Fruit fly (Drosophila melanogaster) whole organism, embryonic: ENCODE measurements around the gene CG7058.

Source experiments
- CG10462 ChIP-seq: fragments of 200-800 bp; sonication (Bioruptor generic); optimal IDR thresholded peaks from 2 replicates; lab custom pipeline; 2016; ENCODE audit warnings: missing biosample characterization, missing genetic modification characterization
- CG12219 ChIP-seq: fragments of 200-800 bp; sonication (Bioruptor generic); optimal IDR thresholded peaks from 3 replicates; lab custom pipeline; 2018; ENCODE audit warnings: missing biosample characterization, mild to moderate bottlenecking, missing genetic modification characterization
- CG12659 ChIP-seq: fragments of 200-800 bp; sonication (Bioruptor generic); optimal IDR thresholded peaks from 3 replicates; lab custom pipeline; 2017; ENCODE audit warnings: mild to moderate bottlenecking, missing biosample characterization, missing genetic modification reagents, missing genetic modification characterization
- CG14050 ChIP-seq: fragments of 200-800 bp; sonication (Bioruptor generic); IDR thresholded peaks from 3 replicates; pipeline ENCODE4 v1.3.6; 2022; ENCODE audit warnings: missing biosample characterization, missing genetic modification characterization
- CG14710 ChIP-seq: fragments of 200-800 bp; sonication (Bioruptor generic); optimal IDR thresholded peaks from 3 replicates; lab custom pipeline; 2019; ENCODE audit warnings: missing biosample characterization, mild to moderate bottlenecking, missing genetic modification characterization, moderate library complexity
- CG15514 ChIP-seq: fragments of 200-800 bp; sonication (Bioruptor generic); optimal IDR thresholded peaks from 3 replicates; lab custom pipeline; 2017; ENCODE audit warnings: missing biosample characterization, missing genetic modification characterization, mild to moderate bottlenecking, moderate library complexity, missing genetic modification reagents
- CG16813 ChIP-seq: fragments of 200-800 bp; sonication (Bioruptor generic); IDR thresholded peaks from 3 replicates; pipeline ENCODE4 v1.3.6; 2022; ENCODE audit warnings: missing biosample characterization, missing genetic modification characterization; ENCODE audit not compliant: partially characterized antibody
- CG2678 ChIP-seq: fragments of 200-800 bp; sonication (Bioruptor generic); optimal IDR thresholded peaks from 3 replicates; lab custom pipeline; 2019; ENCODE audit warnings: missing biosample characterization, mild to moderate bottlenecking, missing genetic modification characterization, moderate library complexity
- CG31388 ChIP-seq: fragments of 200-800 bp; sonication (Bioruptor generic); optimal IDR thresholded peaks from 2 replicates; lab custom pipeline; 2016; ENCODE audit warnings: missing biosample characterization, missing genetic modification characterization
- CG34376 ChIP-seq: fragments of 200-800 bp; sonication (Bioruptor generic); optimal IDR thresholded peaks from 2 replicates; lab custom pipeline; 2018; ENCODE audit warnings: missing biosample characterization, mild to moderate bottlenecking, missing genetic modification characterization
- CG34422 ChIP-seq: fragments of 200-800 bp; sonication (Bioruptor generic); IDR thresholded peaks from 3 replicates; pipeline ENCODE4 v1.3.6; 2022; ENCODE audit warnings: missing biosample characterization, missing genetic modification characterization
- CG3995 ChIP-seq: fragments of 200-800 bp; sonication (Bioruptor generic); optimal IDR thresholded peaks from 3 replicates; lab custom pipeline; 2016; ENCODE audit warnings: missing biosample characterization, missing genetic modification characterization
- CG7786 ChIP-seq: fragments of 200-800 bp; sonication (Bioruptor generic); optimal IDR thresholded peaks from 2 replicates; lab custom pipeline; 2016; ENCODE audit warnings: missing biosample characterization, missing genetic modification characterization
- CG8281 ChIP-seq: fragments of 200-800 bp; sonication (Bioruptor generic); optimal IDR thresholded peaks from 2 replicates; lab custom pipeline; 2018; ENCODE audit warnings: missing biosample characterization, mild to moderate bottlenecking, missing genetic modification characterization, moderate library complexity
- CG8290 ChIP-seq, 3 experiments: fragments of 200-800 bp; sonication (Bioruptor generic); optimal IDR thresholded peaks; 2 replicates each; lab custom pipeline; 2016 to 2019; ENCODE audit warnings: missing biosample characterization in 3 of 3, missing genetic modification characterization in 3 of 3, mild to moderate bottlenecking in 2 of 3, moderate library complexity in 1 of 3
- CG8478 ChIP-seq: fragments of >200 bp; optimal IDR thresholded peaks from 2 replicates; lab custom pipeline; 2018
- CG8924 ChIP-seq: fragments of 200-800 bp; optimal IDR thresholded peaks from 3 replicates; lab custom pipeline; 2019; ENCODE audit warnings: missing biosample characterization, mild to moderate bottlenecking, missing genetic modification characterization, moderate library complexity
- CG9797 ChIP-seq: fragments of 200-800 bp; sonication (Bioruptor generic); optimal IDR thresholded peaks from 3 replicates; lab custom pipeline; 2018; ENCODE audit warnings: missing biosample characterization, mild to moderate bottlenecking, missing genetic modification characterization
- CTCF ChIP-seq: fragments of 200-800 bp; sonication (Bioruptor generic); optimal IDR thresholded peaks from 2 replicates; lab custom pipeline; 2017; ENCODE audit warnings: missing biosample characterization, mild to moderate bottlenecking, missing genetic modification characterization, moderate library complexity
- D19B ChIP-seq: fragments of 200-800 bp; sonication (Bioruptor generic); optimal IDR thresholded peaks from 2 replicates; lab custom pipeline; 2017; ENCODE audit warnings: missing biosample characterization, mild to moderate bottlenecking, missing genetic modification characterization
- Dfd ChIP-seq, 2 experiments: fragments of >200 bp; optimal IDR thresholded peaks; 2 replicates each; lab custom pipeline; 2017; ENCODE audit warnings: missing biosample characterization in 2 of 2, missing genetic modification characterization in 2 of 2
- Fer1 ChIP-seq: fragments of 200-800 bp; sonication (Bioruptor generic); optimal IDR thresholded peaks from 2 replicates; lab custom pipeline; 2017; ENCODE audit warnings: missing biosample characterization, mild to moderate bottlenecking, missing genetic modification characterization
- Lhr ChIP-seq: fragments of 200-800 bp; sonication (Bioruptor generic); optimal IDR thresholded peaks from 3 replicates; lab custom pipeline; 2017; ENCODE audit warnings: mild to moderate bottlenecking, missing biosample characterization, missing genetic modification reagents, missing genetic modification characterization
- Meics ChIP-seq: fragments of 200-800 bp; sonication (Bioruptor generic); optimal IDR thresholded peaks from 2 replicates; lab custom pipeline; 2017; ENCODE audit warnings: missing biosample characterization, mild to moderate bottlenecking, missing genetic modification characterization
- Nf-YA ChIP-seq: fragments of 200-800 bp; sonication (Bioruptor generic); IDR thresholded peaks from 2 replicates; pipeline ENCODE4 v1.3.6; 2022; ENCODE audit warnings: missing biosample characterization, missing genetic modification characterization
- Opbp ChIP-seq: fragments of 200-800 bp; sonication (Bioruptor generic); IDR thresholded peaks from 3 replicates; pipeline ENCODE4 v1.3.6; 2022; ENCODE audit warnings: missing biosample characterization, missing genetic modification characterization; ENCODE audit not compliant: partially characterized antibody
- Pdp1 ChIP-seq, 2 experiments: fragments of 200-800 bp; sonication (Bioruptor generic); optimal IDR thresholded peaks; 3 replicates each; lab custom pipeline; 2016; ENCODE audit warnings: missing biosample characterization in 2 of 2, missing genetic modification characterization in 2 of 2, mild to moderate bottlenecking in 1 of 2, moderate library complexity in 1 of 2
- Rfx ChIP-seq: fragments of 200-800 bp; sonication (Bioruptor generic); IDR thresholded peaks from 2 replicates; pipeline ENCODE4 v1.3.6; 2022; ENCODE audit warnings: missing biosample characterization, missing genetic modification characterization
- Scr ChIP-seq: fragments of 200-800 bp; sonication (Bioruptor generic); IDR thresholded peaks from 2 replicates; pipeline ENCODE4 v1.3.6; 2022; ENCODE audit warnings: missing biosample characterization, missing genetic modification characterization; ENCODE audit not compliant: partially characterized antibody
- TFAM ChIP-seq: fragments of 200-800 bp; sonication (Bioruptor generic); optimal IDR thresholded peaks from 2 replicates; lab custom pipeline; 2017; ENCODE audit warnings: missing biosample characterization, missing genetic modification characterization, inconsistent platforms
- Xbp1 ChIP-seq: fragments of 200-800 bp; sonication (Bioruptor generic); optimal IDR thresholded peaks from 3 replicates; lab custom pipeline; 2016; ENCODE audit warnings: missing biosample characterization, mild to moderate bottlenecking, missing genetic modification characterization
- Xrp1 ChIP-seq: fragments of 200-800 bp; sonication (Bioruptor generic); IDR thresholded peaks from 2 replicates; pipeline ENCODE4 v1.3.6; 2022; ENCODE audit warnings: missing biosample characterization, missing genetic modification characterization
- YL-1 ChIP-seq: fragments of 200-800 bp; sonication (Bioruptor generic); optimal IDR thresholded peaks from 3 replicates; lab custom pipeline; 2017; ENCODE audit warnings: missing biosample characterization, mild to moderate bottlenecking, missing genetic modification characterization
- amos ChIP-seq: fragments of 200-800 bp; sonication (Bioruptor generic); IDR thresholded peaks from 2 replicates; pipeline ENCODE4 v1.3.6; 2022; ENCODE audit warnings: missing biosample characterization, missing genetic modification characterization; ENCODE audit not compliant: partially characterized antibody
- bab2 ChIP-seq: fragments of 200-800 bp; sonication (Bioruptor generic); optimal IDR thresholded peaks from 2 replicates; lab custom pipeline; 2016; ENCODE audit warnings: missing biosample characterization, missing genetic modification characterization
- bbx ChIP-seq: fragments of 200-800 bp; sonication (Bioruptor generic); IDR thresholded peaks from 2 replicates; pipeline ENCODE4 v1.3.6; 2022; ENCODE audit warnings: missing biosample characterization, missing genetic modification characterization; ENCODE audit not compliant: partially characterized antibody
- chinmo ChIP-seq: fragments of 200-800 bp; sonication (Bioruptor generic); IDR thresholded peaks from 4 replicates; pipeline ENCODE4 v1.3.6; 2022; ENCODE audit warnings: missing biosample characterization, missing genetic modification characterization; ENCODE audit not compliant: partially characterized antibody
- dmrt99B ChIP-seq: fragments of 200-800 bp; sonication (Bioruptor generic); optimal IDR thresholded peaks from 2 replicates; lab custom pipeline; 2018; ENCODE audit warnings: missing biosample characterization, mild to moderate bottlenecking, missing genetic modification characterization, moderate library complexity
- hb ChIP-seq: fragments of 200-800 bp; sonication (Bioruptor generic); IDR thresholded peaks from 3 replicates; pipeline ENCODE4 v1.3.6; 2022; ENCODE audit warnings: missing biosample characterization, missing genetic modification characterization; ENCODE audit not compliant: partially characterized antibody
- hkb ChIP-seq, 2 experiments: fragments of 200-800 bp in 1 of 2; fragments of >200 bp in 1 of 2; sonication (Bioruptor generic) in 1 of 2; IDR thresholded peaks in 1 of 2; optimal IDR thresholded peaks in 1 of 2; 2 replicates each; pipeline versions ENCODE4 v1.3.6 to Lab custom; 2017 to 2022; ENCODE audit warnings: missing biosample characterization in 1 of 2, missing genetic modification characterization in 1 of 2
- inv ChIP-seq: fragments of 200-800 bp; sonication (Bioruptor generic); IDR thresholded peaks from 2 replicates; pipeline ENCODE4 v1.3.6; 2022; ENCODE audit warnings: missing biosample characterization, missing genetic modification characterization; ENCODE audit not compliant: partially characterized antibody
- knrl ChIP-seq: fragments of 200-800 bp; sonication (Bioruptor generic); IDR thresholded peaks from 3 replicates; pipeline ENCODE4 v1.3.6; 2022; ENCODE audit warnings: missing biosample characterization, missing genetic modification characterization; ENCODE audit not compliant: partially characterized antibody
- nerfin-2 ChIP-seq: fragments of 200-800 bp; sonication (Bioruptor generic); IDR thresholded peaks from 2 replicates; pipeline ENCODE4 v1.3.6; 2022; ENCODE audit warnings: missing biosample characterization, missing genetic modification characterization; ENCODE audit not compliant: partially characterized antibody
- nmo ChIP-seq: fragments of 200-800 bp; sonication (Bioruptor generic); optimal IDR thresholded peaks from 2 replicates; lab custom pipeline; 2018; ENCODE audit warnings: missing biosample characterization, mild to moderate bottlenecking, missing genetic modification characterization, moderate library complexity
- otp ChIP-seq: fragments of 200-800 bp; sonication (Bioruptor generic); IDR thresholded peaks from 3 replicates; pipeline ENCODE4, ENCODE4 v1.3.6; 2022; ENCODE audit warnings: missing biosample characterization, missing genetic modification characterization
- pita ChIP-seq: fragments of 200-800 bp; sonication (Bioruptor generic); optimal IDR thresholded peaks from 2 replicates; lab custom pipeline; 2017; ENCODE audit warnings: missing biosample characterization, mild to moderate bottlenecking, missing genetic modification characterization
- ranshi ChIP-seq: fragments of 200-800 bp; sonication (Bioruptor generic); IDR thresholded peaks from 2 replicates; pipeline ENCODE4 v1.3.6; 2022; ENCODE audit warnings: missing biosample characterization, missing genetic modification characterization
- row ChIP-seq: fragments of 200-800 bp; sonication (Bioruptor generic); IDR thresholded peaks from 3 replicates; pipeline ENCODE4 v1.3.6; 2022; ENCODE audit warnings: missing biosample characterization, missing genetic modification characterization
- sens ChIP-seq: fragments of 200-800 bp; sonication (Bioruptor generic); peaks from one replicate; lab custom pipeline; 2016; ENCODE audit warnings: missing biosample characterization, missing genetic modification characterization
- sim ChIP-seq: fragments of 200-800 bp; sonication (Bioruptor generic); IDR thresholded peaks from 2 replicates; pipeline ENCODE4 v1.3.6; 2022; ENCODE audit warnings: missing biosample characterization, missing genetic modification characterization
- vnd ChIP-seq: fragments of 200-800 bp; sonication (Bioruptor generic); IDR thresholded peaks from 3 replicates; pipeline ENCODE4 v1.3.6; 2022; ENCODE audit warnings: missing biosample characterization, missing genetic modification characterization; ENCODE audit not compliant: partially characterized antibody

The CG7058 gene

DNA sequence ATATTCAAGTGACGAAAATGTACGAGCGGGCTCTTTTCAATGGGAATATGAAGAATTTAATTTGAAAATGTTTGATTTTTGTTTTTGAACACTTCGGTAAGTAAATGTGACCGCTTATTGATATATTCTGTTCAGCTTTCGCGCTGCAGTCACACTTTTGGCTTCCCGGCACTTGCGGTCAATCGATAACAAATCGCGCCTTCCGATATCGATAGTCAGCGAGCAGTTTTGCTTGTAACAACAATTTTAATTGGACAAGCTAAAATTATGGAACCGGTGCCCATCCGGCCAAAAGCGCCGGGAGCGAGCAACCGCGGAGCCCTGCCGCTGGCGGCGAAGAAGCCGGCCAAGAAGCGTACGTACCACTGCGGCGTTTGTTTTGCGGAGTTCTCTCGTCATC, 23.9 kb downstream of the CG7058 start, which contains the start of gene CG7101 (continued):
- TF ChIP-seq nmo (peak; percentile 2), CTCF (GFP tag; lab: Kevin White, UChicago) (peak; percentile 19), Opbp (peak; percentile 71; the same call in 2 of the 3 replicates), CG8290 (GFP tag; optimal IDR thresholded peaks at IDR 0.05; lab: Kevin White, UChicago) (peak; percentile 25), CG8290 (tag; optimal IDR thresholded peaks at IDR 0.05; lab: Kevin White, UChicago) (no peak), Pdp1 (GFP tag; optimal IDR thresholded peaks at IDR 0.05; lab: Kevin White, UChicago) (peak in 1 of 2 experiments; percentile 37), Xbp1 (peak; percentile 3), nerfin-2 (peak; percentile 56), CG8478 (lab: Kevin White, UChicago) (no peak), otp (GFP tag; lab: Robert Waterston, UW) (no peak), row (peak; percentile 31; the same call in 1 of the 3 replicates), Scr (GFP tag; lab: Robert Waterston, UW) (peak; percentile 69), hb (GFP tag; lab: Robert Waterston, UW) (peak; percentile 50; the same call in 1 of the 3 replicates), CG14710 (tag; lab: Kevin White, UChicago) (peak; percentile 28), CG8281 (tag; lab: Kevin White, UChicago) (no peak), CG12659 (GFP tag; lab: Kevin White, UChicago) (peak; percentile 47), Fer1 (no peak), CG2678 (tag; lab: Kevin White, UChicago) (no peak), D19B (no peak), CG10462 (no peak), vnd (GFP tag; lab: Robert Waterston, UW) (peak; percentile 57), CG3995 (peak; percentile 94), CG14050 (GFP tag; lab: Robert Waterston, UW) (no peak), sens (peak; percentile 33), Nf-YA (GFP tag; lab: Robert Waterston, UW) (no peak), Dfd (GFP tag; optimal IDR thresholded peaks at IDR 0.05; lab: Kevin White, UChicago) (no peak), bbx (peak; percentile 70), Xrp1 (no peak), chinmo (GFP tag; lab: Robert Waterston, UW) (0 out of 4 replicates have a peak, but pooled peaks have one; percentile 76), Lhr (GFP tag; lab: Kevin White, UChicago) (peak; percentile 55), Rfx (GFP tag; lab: Robert Waterston, UW) (peak; percentile 21; the same call in 1 of the 2 replicates), CG16813 (GFP tag; lab: Robert Waterston, UW) (peak; percentile 57), CG7786 (GFP tag; lab: Kevin White, UChicago) (no peak), knrl (GFP tag; lab: Robert Waterston, UW) (peak; percentile 50; the same call in 2 of the 3 replicates), CG15514 (GFP tag; lab: Kevin White, UChicago) (peak; percentile 55), CG9797 (GFP tag; lab: Kevin White, UChicago) (peak; percentile 72), amos (GFP tag; lab: Robert Waterston, UW) (peak; percentile 63), ranshi (no peak), dmrt99B (tag; lab: Kevin White, UChicago) (no peak), CG12219 (no peak)

DNA sequence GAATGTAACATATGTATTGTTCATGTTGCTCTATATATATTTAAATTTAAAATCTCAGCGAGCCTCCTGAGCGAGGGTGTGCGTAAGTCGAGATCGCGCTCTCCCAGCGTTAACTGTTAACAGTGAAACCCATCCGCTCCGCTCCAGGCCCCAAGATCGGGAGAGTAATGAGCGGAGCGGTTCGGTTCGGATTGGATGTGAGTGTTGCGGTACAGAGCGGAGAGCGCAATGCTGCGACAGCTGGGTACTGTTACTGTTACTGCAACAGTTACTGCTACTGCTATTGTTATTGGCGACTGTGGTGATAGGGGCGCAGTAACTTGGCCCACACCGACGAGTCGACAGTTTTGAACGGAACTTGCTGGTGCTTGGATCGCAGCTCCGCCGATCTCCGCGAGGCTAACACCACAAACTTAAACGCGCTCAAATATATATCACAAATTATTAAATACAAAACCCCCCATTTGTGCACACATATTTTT, 25.9 kb downstream of the CG7058 start, which contains the start of gene Pvf1:
Gene Pvf1 (plus strand): TSS at position 312 of the 482 bp plus-strand sequence.
- no peak for TF ChIP-seq TFAM (GFP tag; lab: Kevin White, UChicago)
- no peak for TF ChIP-seq inv (GFP tag; lab: Robert Waterston, UW)
- TF ChIP-seq CG34422 (GFP tag; lab: Robert Waterston, UW), result peak; percentile 45; the same call in 1 of the 3 replicates
- no peak for TF ChIP-seq bab2 (GFP tag; lab: Kevin White, UChicago)
- peak; percentile 1 for TF ChIP-seq Meics (GFP tag; lab: Kevin White, UChicago)
- TF ChIP-seq Nf-YA (GFP tag; lab: Robert Waterston, UW), result no peak
- no peak for TF ChIP-seq CG8924 (tag; lab: Kevin White, UChicago)
- TF ChIP-seq YL-1 (GFP tag; lab: Kevin White, UChicago), result no peak
- no peak for TF ChIP-seq sim (GFP tag; lab: Robert Waterston, UW)
- no peak for TF ChIP-seq CG31388 (GFP tag; lab: Kevin White, UChicago)
- TF ChIP-seq CG34376, result peak; percentile 34
- TF ChIP-seq hkb (optimal IDR thresholded peaks at IDR 0.05; lab: Kevin White, UChicago), result no peak
- 0 out of 2 replicates have a peak, but pooled peaks have one; percentile 21 for TF ChIP-seq hkb (GFP tag; IDR thresholded peaks at IDR 0.05; lab: Robert Waterston, UW)
- TF ChIP-seq pita (GFP tag; lab: Kevin White, UChicago), result no peak
